Fruit fly (Drosophila melanogaster): ENCODE results near the gene Rab3-GAP.
A peak's percentile ranks its signal among the peaks of the same experiment; 100 is the strongest.

Rab3-GAP gene

DNA sequence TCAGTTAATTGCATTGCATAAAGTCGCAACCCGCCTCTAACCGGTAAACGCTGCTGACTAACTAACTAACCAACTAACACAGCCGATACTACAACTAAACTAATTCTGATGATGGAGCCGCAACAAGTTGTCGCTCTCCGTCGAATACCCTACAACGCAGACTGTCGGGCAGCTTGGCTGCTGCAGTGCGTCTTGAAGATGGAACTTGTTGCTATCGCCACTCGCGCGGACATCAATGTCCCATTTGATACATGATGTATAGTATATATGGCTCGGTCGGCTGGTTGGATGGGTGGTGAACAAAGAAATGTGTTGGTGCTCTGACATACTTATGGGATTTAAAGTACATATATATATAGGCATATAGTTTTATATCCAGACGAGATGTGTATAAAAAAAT lies 37.5 kb downstream of the Rab3-GAP start (continued):
- TF ChIP-seq Smox (GFP tag; optimal IDR thresholded peaks at IDR 0.05) (no peak), esn (GFP tag; optimal IDR thresholded peaks at IDR 0.05) (peak; percentile 51), achi (GFP tag; optimal IDR thresholded peaks at IDR 0.05) (peak; percentile 8), Hr38 (GFP tag; optimal IDR thresholded peaks at IDR 0.05) (no peak), pdm3 (GFP tag; optimal IDR thresholded peaks at IDR 0.05) (no peak), fd59A (GFP tag; optimal IDR thresholded peaks at IDR 0.05) (peak; percentile 25), vri (GFP tag; optimal IDR thresholded peaks at IDR 0.05) (no peak), CG8632 (GFP tag; optimal IDR thresholded peaks at IDR 0.05) (no peak), net (GFP tag; optimal IDR thresholded peaks at IDR 0.05) (peak; percentile 49), CG6163 (GFP tag; IDR thresholded peaks at IDR 0.05) (peak; percentile 54; the same call in 2 of the 3 replicates), CG8319 (GFP tag; optimal IDR thresholded peaks at IDR 0.05) (no peak), Hr39 (GFP tag; optimal IDR thresholded peaks at IDR 0.05) (no peak), Ets96B (tag; optimal IDR thresholded peaks at IDR 0.05) (peak; percentile 21), CG31627 (GFP tag; optimal IDR thresholded peaks at IDR 0.05) (peak; percentile 31), CG32006 (GFP tag; optimal IDR thresholded peaks at IDR 0.05) (peak; percentile 7), CG3919 (GFP tag; optimal IDR thresholded peaks at IDR 0.05) (peak; percentile 42), CG7368 (GFP tag; optimal IDR thresholded peaks at IDR 0.05) (no peak), OdsH (GFP tag; optimal IDR thresholded peaks at IDR 0.05) (no peak), CG6792 (GFP tag; optimal IDR thresholded peaks at IDR 0.05) (no peak)

DNA sequence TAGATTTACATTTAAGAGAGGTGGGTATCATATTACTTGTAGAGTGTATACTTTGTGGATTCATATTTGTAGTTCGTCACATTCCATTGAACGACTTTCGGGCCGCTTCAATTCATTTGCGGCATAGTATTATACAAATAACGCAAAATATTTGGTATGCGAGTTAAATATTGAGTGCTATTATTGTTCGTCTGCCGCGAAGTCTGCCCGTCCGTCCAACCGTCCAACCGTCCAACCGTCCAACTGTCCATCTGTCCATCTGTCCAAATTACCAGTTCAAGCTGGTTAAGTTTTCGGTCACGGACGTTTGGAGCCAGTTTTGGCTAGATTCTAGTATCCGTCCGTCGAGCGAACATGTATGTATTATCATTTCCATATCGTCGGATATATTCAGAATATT lies 38.9 kb downstream of the Rab3-GAP start:
- TF ChIP-seq CG11902 (GFP tag; optimal IDR thresholded peaks at IDR 0.05) = no peak
- TF ChIP-seq fkh (GFP tag; optimal IDR thresholded peaks at IDR 0.05) = no peak
- no peak for TF ChIP-seq CG16779 (tag; optimal IDR thresholded peaks at IDR 0.05)
- no peak for TF ChIP-seq CG3919 (GFP tag; optimal IDR thresholded peaks at IDR 0.05)
- no peak for TF ChIP-seq CG6808 (GFP tag; optimal IDR thresholded peaks at IDR 0.05)
- no peak for TF ChIP-seq Smox (GFP tag; optimal IDR thresholded peaks at IDR 0.05)
- TF ChIP-seq Ets96B (tag; optimal IDR thresholded peaks at IDR 0.05) = no peak
- no peak for TF ChIP-seq CG11762 (GFP tag; optimal IDR thresholded peaks at IDR 0.05; ENCODE audit: insufficient read depth)
- TF ChIP-seq Ets21C (GFP tag; optimal IDR thresholded peaks at IDR 0.05) = no peak
- no peak for TF ChIP-seq CG15336 (GFP tag; IDR thresholded peaks at IDR 0.05)
- TF ChIP-seq fd85E (GFP tag; optimal IDR thresholded peaks at IDR 0.05) = no peak
- no peak for TF ChIP-seq Hr4 (GFP tag; optimal IDR thresholded peaks at IDR 0.05)
- no peak for TF ChIP-seq CG11294 (GFP tag; IDR thresholded peaks at IDR 0.05)
- TF ChIP-seq esn (GFP tag; optimal IDR thresholded peaks at IDR 0.05) = no peak
- no peak for TF ChIP-seq Eip75B (GFP tag; optimal IDR thresholded peaks at IDR 0.05)
- TF ChIP-seq svp (GFP tag) = no peak

DNA sequence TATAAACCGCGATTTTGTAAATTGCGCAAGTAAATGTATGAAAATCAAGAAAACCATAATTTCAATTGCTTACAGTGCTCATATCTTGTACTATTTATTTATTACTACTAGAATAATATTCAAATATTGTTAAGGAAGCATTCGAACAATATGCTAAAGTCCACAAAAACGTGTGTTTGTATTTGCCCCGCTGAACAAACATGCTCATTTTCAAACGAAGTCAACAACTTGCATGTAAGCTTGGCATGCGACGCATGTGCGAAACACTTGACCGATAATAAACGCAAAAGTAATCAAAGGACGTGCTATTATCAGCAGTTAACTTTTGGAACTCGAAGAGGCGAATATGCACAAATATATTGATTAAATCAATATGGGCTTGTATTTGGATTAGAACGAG lies 41.8 kb downstream of the Rab3-GAP start:
- TF ChIP-seq Eip78C (GFP tag) (peak; percentile 17), fkh (GFP tag; optimal IDR thresholded peaks at IDR 0.05) (peak; percentile 68), CG11762 (GFP tag; optimal IDR thresholded peaks at IDR 0.05; ENCODE audit: insufficient read depth) (no peak), esn (GFP tag; optimal IDR thresholded peaks at IDR 0.05) (peak; percentile 5), vri (GFP tag; optimal IDR thresholded peaks at IDR 0.05) (peak; percentile 38)

- no peak for TF ChIP-seq Ets21C (GFP tag; optimal IDR thresholded peaks at IDR 0.05)
- TF ChIP-seq Hr38 (GFP tag; optimal IDR thresholded peaks at IDR 0.05) = no peak
These were observed 42.2 kb downstream of the Rab3-GAP start, which contains the start of gene Wdr81 for dm6 chr2L:12020735-12021134. Wdr81 (minus strand) TSS chr2L:12020960.

dm6 chr2L:12013741-12014393 lies 49.1 kb downstream of the Rab3-GAP start:
- TF ChIP-seq CG6276 (GFP tag; optimal IDR thresholded peaks at IDR 0.05) = peak; percentile 39
- no peak for TF ChIP-seq Sox15 (GFP tag; optimal IDR thresholded peaks at IDR 0.05)
- peak; percentile 62 for TF ChIP-seq spab (GFP tag; optimal IDR thresholded peaks at IDR 0.05)
- TF ChIP-seq CG1621 (tag; optimal IDR thresholded peaks at IDR 0.05) = peak; percentile 72
- no peak for TF ChIP-seq CG11294 (GFP tag; IDR thresholded peaks at IDR 0.05)
- TF ChIP-seq pdm3 (GFP tag; optimal IDR thresholded peaks at IDR 0.05) = no peak
- no peak for TF ChIP-seq CG8319 (GFP tag; optimal IDR thresholded peaks at IDR 0.05)
- TF ChIP-seq CG11902 (GFP tag; optimal IDR thresholded peaks at IDR 0.05) = no peak
- TF ChIP-seq CG10631 (GFP tag; optimal IDR thresholded peaks at IDR 0.05) = peak; percentile 41
- TF ChIP-seq Lpt (GFP tag; optimal IDR thresholded peaks at IDR 0.05) = peak; percentile 78
- TF ChIP-seq fd85E (GFP tag; optimal IDR thresholded peaks at IDR 0.05) = no peak
- TF ChIP-seq CG6163 (GFP tag; IDR thresholded peaks at IDR 0.05) = peak; percentile 65; the same call in 2 of the 3 replicates
- TF ChIP-seq CG11762 (GFP tag; optimal IDR thresholded peaks at IDR 0.05; ENCODE audit: insufficient read depth) = no peak
- TF ChIP-seq Sox14 (GFP tag; optimal IDR thresholded peaks at IDR 0.05) = peak; percentile 45
- TF ChIP-seq net (GFP tag; optimal IDR thresholded peaks at IDR 0.05) = no peak
- TF ChIP-seq CG3032 (tag; optimal IDR thresholded peaks at IDR 0.05) = peak; percentile 18
- no peak for TF ChIP-seq CG16779 (tag; optimal IDR thresholded peaks at IDR 0.05)
- TF ChIP-seq Eip75B (GFP tag; optimal IDR thresholded peaks at IDR 0.05) = peak; percentile 67
- peak; percentile 80 for TF ChIP-seq CG9139 (GFP tag; optimal IDR thresholded peaks at IDR 0.05)
- peak; percentile 71 for TF ChIP-seq CG3919 (GFP tag; optimal IDR thresholded peaks at IDR 0.05)
- no peak for TF ChIP-seq dac (GFP tag; optimal IDR thresholded peaks at IDR 0.05)
- TF ChIP-seq svp (GFP tag) = peak; percentile 98

Measured in whole organism, prepupa.